Fruit fly (Drosophila melanogaster) whole organism: ENCODE results near the gene Ibf1.

Experiments
- CG8478 ChIP-seq: fragments of >200 bp; optimal IDR thresholded peaks from 2 replicates; lab custom pipeline; 2018; ENCODE audit warnings: inconsistent platforms
- pan ChIP-seq: fragments of >200 bp; optimal IDR thresholded peaks from 2 replicates; lab custom pipeline; 2017

- TF ChIP-seq pan (lab: Kevin White, UChicago) (no peak), CG8478 (lab: Kevin White, UChicago) (no peak)
Measured at dm6 chr3R:9249025-9249735, 9.6 kb upstream of the Ibf1 start.
